Worm (Caenorhabditis elegans): Measurements from ENCODE around the gene clec-5.

clec-5 gene

ce11 chrIII:4890997-4891396 lies 7.6 kb upstream of the clec-5 start, which contains the start of gene F26F4.5:
TSS of gene F26F4.5 (minus strand) at chrIII:4891252.
- TF ChIP-seq ceh-36 (tag; optimal IDR thresholded peaks at IDR 0.05) (no peak), ama-1 (optimal IDR thresholded peaks at IDR 0.05) (no peak), tra-4 (tag; optimal IDR thresholded peaks at IDR 0.05) (no peak), tbx-11 (GFP tag; IDR thresholded peaks at IDR 0.05) (no peak), ceh-13 (GFP tag; optimal IDR thresholded peaks at IDR 0.05) (no peak), hnd-1 (tag; optimal IDR thresholded peaks at IDR 0.05) (no peak), sea-1 (GFP tag; conservative IDR thresholded peaks at IDR 0.05) (no peak), flt-1 (GFP tag; IDR thresholded peaks at IDR 0.05) (no peak), pes-1 (GFP tag; IDR thresholded peaks at IDR 0.05) (no peak), scrt-1 (GFP tag; IDR thresholded peaks at IDR 0.05) (no peak), ets-7 (tag; optimal IDR thresholded peaks at IDR 0.05) (no peak), hmg-4 (GFP tag; optimal IDR thresholded peaks at IDR 0.05) (no peak), aly-1 (tag; optimal IDR thresholded peaks at IDR 0.05) (no peak), B0310.2 (tag; optimal IDR thresholded peaks at IDR 0.05) (no peak), hmbx-1 (tag; optimal IDR thresholded peaks at IDR 0.05) (no peak), F13C5.2 (tag; optimal IDR thresholded peaks at IDR 0.05) (no peak), tbx-37 (GFP tag; conservative IDR thresholded peaks at IDR 0.05) (no peak)

DNA sequence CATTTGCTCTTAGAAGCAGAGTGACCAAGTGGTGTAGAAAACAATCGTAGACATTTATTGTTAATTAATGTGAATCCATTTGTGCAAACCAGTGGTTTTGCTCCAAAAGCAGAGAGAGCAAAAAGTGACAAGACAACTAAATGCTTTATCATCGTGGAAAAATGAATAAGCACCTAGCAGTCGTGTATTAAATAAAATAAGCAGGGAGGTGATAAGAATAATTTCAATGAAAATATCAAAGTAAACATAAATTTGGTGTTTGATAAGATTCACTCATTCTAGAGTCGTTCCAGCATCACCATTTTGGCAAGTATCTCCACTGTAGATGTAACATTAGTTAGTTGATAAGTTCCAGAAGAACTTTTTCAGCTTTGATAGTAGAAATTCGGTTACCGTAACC lies 3.9 kb upstream of the clec-5 start, which contains the start of gene clec-6:
clec-6 (minus strand) TSS at position 154 of the 400 bp plus-strand sequence.
- TF ChIP-seq hnd-1 (tag; optimal IDR thresholded peaks at IDR 0.05): no peak
- TF ChIP-seq sea-1 (GFP tag; conservative IDR thresholded peaks at IDR 0.05): no peak
- no peak for TF ChIP-seq aly-1 (tag; optimal IDR thresholded peaks at IDR 0.05)
- TF ChIP-seq F13C5.2 (tag; optimal IDR thresholded peaks at IDR 0.05): no peak
- TF ChIP-seq tra-4 (tag; optimal IDR thresholded peaks at IDR 0.05): no peak
- no peak for TF ChIP-seq ceh-36 (tag; optimal IDR thresholded peaks at IDR 0.05)

DNA sequence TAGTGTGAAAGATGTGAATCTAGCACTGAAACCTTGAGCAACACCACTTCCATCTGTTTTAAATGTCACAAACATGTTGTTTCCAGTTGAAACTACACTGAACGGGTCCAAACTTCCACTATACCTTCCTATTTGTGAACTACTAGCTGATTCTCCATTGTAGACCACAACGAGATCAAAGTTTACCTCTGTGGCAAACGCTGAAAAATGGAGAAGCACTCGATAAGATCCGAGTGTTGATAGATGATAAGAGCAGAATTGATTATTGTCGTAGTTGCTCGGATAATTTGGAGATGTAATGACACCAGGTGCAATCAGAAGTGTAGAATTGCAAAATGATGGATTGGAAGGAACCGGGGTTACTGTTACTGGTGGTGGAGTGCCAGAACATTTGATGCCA lies 1.5 kb downstream of the clec-5 start:
- TF ChIP-seq aly-1 (tag; optimal IDR thresholded peaks at IDR 0.05) (no peak), tbx-11 (GFP tag; IDR thresholded peaks at IDR 0.05) (no peak), hmg-4 (GFP tag; optimal IDR thresholded peaks at IDR 0.05) (no peak)

DNA sequence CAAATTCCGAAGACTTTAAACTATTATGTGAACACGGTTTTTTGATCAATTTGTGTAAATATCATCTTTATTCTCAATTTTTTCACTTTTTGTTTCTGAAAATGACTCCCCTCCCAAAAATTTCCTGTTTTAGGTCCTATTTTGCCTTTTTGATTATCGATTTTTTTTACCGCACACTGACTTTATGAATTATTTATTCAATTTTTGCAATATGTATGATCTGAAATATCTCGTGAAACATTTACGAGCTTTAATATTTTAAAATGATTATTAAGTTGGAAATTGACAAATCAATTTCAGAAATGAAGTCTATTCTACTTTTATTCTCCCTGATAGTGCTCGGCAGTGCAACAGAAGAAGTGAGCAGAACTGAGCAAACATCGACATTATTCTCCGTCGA lies 4.0 kb downstream of the clec-5 start, which contains the start of gene C35D10.1:
C35D10.1 (plus strand) TSS at position 301 of the 400 bp plus-strand sequence.
- TF ChIP-seq tra-4 (tag; optimal IDR thresholded peaks at IDR 0.05) (no peak), flt-1 (GFP tag; IDR thresholded peaks at IDR 0.05) (no peak), sea-1 (GFP tag; conservative IDR thresholded peaks at IDR 0.05) (no peak), aly-1 (tag; optimal IDR thresholded peaks at IDR 0.05) (no peak), B0310.2 (tag; optimal IDR thresholded peaks at IDR 0.05) (no peak), scrt-1 (GFP tag; IDR thresholded peaks at IDR 0.05) (no peak), hmbx-1 (tag; optimal IDR thresholded peaks at IDR 0.05) (no peak), ceh-13 (GFP tag; optimal IDR thresholded peaks at IDR 0.05) (no peak), tbx-37 (GFP tag; conservative IDR thresholded peaks at IDR 0.05) (no peak), hmg-4 (GFP tag; optimal IDR thresholded peaks at IDR 0.05) (no peak), F13C5.2 (tag; optimal IDR thresholded peaks at IDR 0.05) (no peak), tbx-11 (GFP tag; IDR thresholded peaks at IDR 0.05) (no peak), hnd-1 (tag; optimal IDR thresholded peaks at IDR 0.05) (no peak), pes-1 (GFP tag; IDR thresholded peaks at IDR 0.05) (no peak)

DNA sequence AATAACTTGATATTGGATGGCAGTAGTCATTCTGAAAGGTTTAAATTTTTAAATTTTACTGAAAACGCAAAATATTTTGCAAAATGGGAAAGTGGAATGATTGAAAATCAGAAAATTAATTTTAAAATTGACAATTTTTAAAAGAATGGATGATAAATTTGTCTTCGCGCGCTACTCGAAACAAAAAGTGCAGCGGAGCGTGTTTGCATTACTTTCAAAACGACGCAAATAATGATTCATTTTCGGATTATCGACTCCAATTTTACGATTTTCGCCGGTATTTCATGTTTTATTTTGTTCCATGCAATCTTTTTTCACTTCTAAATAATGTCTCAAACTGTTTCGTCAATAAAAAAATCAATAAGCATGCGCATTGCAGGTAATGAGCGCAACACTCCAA lies 5.1 kb downstream of the clec-5 start, which contains the start of the genes tost-1 and arx-6:
tost-1 (minus strand) TSS at position 31 of the 400 bp plus-strand sequence.
arx-6 (plus strand) TSS at position 378 of the 400 bp plus-strand sequence.
- TF ChIP-seq tbx-37 (GFP tag; conservative IDR thresholded peaks at IDR 0.05): no peak
- TF ChIP-seq hmg-4 (GFP tag; optimal IDR thresholded peaks at IDR 0.05): peak; percentile 35

DNA sequence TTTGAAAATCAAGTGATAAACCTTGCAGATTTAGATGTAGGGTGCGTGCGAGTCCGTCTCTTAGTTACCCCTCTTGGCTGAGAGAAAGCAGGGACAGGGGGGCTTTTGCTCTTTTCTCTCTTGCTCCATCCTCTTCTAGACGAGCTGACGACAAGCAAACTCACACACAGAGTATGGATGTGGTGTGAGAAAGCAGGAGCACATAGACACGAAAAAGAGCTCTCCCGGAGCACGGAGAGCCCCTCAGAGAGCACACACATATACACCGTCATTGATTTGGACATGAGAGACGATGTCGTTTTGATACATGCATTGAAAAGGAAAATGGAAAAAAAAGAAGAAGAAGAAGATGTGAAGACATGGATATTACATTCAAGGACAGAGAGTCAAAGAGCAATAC lies 7.7 kb downstream of the clec-5 start:
- TF ChIP-seq tbx-11 (GFP tag; IDR thresholded peaks at IDR 0.05) (no peak), pes-1 (GFP tag; IDR thresholded peaks at IDR 0.05) (no peak), hnd-1 (tag; optimal IDR thresholded peaks at IDR 0.05) (no peak), flt-1 (GFP tag; IDR thresholded peaks at IDR 0.05) (no peak), tbx-37 (GFP tag; conservative IDR thresholded peaks at IDR 0.05) (no peak), aly-1 (tag; optimal IDR thresholded peaks at IDR 0.05) (no peak), scrt-1 (GFP tag; IDR thresholded peaks at IDR 0.05) (no peak), ceh-36 (tag; optimal IDR thresholded peaks at IDR 0.05) (no peak), tra-4 (tag; optimal IDR thresholded peaks at IDR 0.05) (no peak), ceh-13 (GFP tag; optimal IDR thresholded peaks at IDR 0.05) (no peak), ets-7 (tag; optimal IDR thresholded peaks at IDR 0.05) (no peak), hmbx-1 (tag; optimal IDR thresholded peaks at IDR 0.05) (no peak), sea-1 (GFP tag; conservative IDR thresholded peaks at IDR 0.05) (no peak)

ce11 chrIII:4874671-4875070 lies 8.7 kb downstream of the clec-5 start, which contains the start of gene C35D10.12:
TSS of gene C35D10.12 (minus strand) at chrIII:4874771.
- no peak for TF ChIP-seq F13C5.2 (tag; optimal IDR thresholded peaks at IDR 0.05)
- no peak for TF ChIP-seq hmg-4 (GFP tag; optimal IDR thresholded peaks at IDR 0.05)
- no peak for TF ChIP-seq flt-1 (GFP tag; IDR thresholded peaks at IDR 0.05)
- TF ChIP-seq tbx-37 (GFP tag; conservative IDR thresholded peaks at IDR 0.05): no peak
- no peak for TF ChIP-seq hnd-1 (tag; optimal IDR thresholded peaks at IDR 0.05)
- TF ChIP-seq tra-4 (tag; optimal IDR thresholded peaks at IDR 0.05): no peak
- TF ChIP-seq ceh-13 (GFP tag; optimal IDR thresholded peaks at IDR 0.05): no peak
- TF ChIP-seq B0310.2 (tag; optimal IDR thresholded peaks at IDR 0.05): no peak
- TF ChIP-seq sea-1 (GFP tag; conservative IDR thresholded peaks at IDR 0.05): no peak
- TF ChIP-seq ets-7 (tag; optimal IDR thresholded peaks at IDR 0.05): no peak
- no peak for TF ChIP-seq scrt-1 (GFP tag; IDR thresholded peaks at IDR 0.05)
- no peak for TF ChIP-seq hmbx-1 (tag; optimal IDR thresholded peaks at IDR 0.05)
- no peak for TF ChIP-seq pes-1 (GFP tag; IDR thresholded peaks at IDR 0.05)
- TF ChIP-seq tbx-11 (GFP tag; IDR thresholded peaks at IDR 0.05): no peak
- TF ChIP-seq ama-1 (optimal IDR thresholded peaks at IDR 0.05): no peak
- no peak for TF ChIP-seq aly-1 (tag; optimal IDR thresholded peaks at IDR 0.05)
- no peak for TF ChIP-seq ceh-36 (tag; optimal IDR thresholded peaks at IDR 0.05)

- no peak for TF ChIP-seq pes-1 (GFP tag; IDR thresholded peaks at IDR 0.05)
- TF ChIP-seq ceh-13 (GFP tag; optimal IDR thresholded peaks at IDR 0.05): no peak
- no peak for TF ChIP-seq hmg-4 (GFP tag; optimal IDR thresholded peaks at IDR 0.05)
- no peak for TF ChIP-seq scrt-1 (GFP tag; IDR thresholded peaks at IDR 0.05)
- TF ChIP-seq tbx-11 (GFP tag; IDR thresholded peaks at IDR 0.05): no peak
- TF ChIP-seq B0310.2 (tag; optimal IDR thresholded peaks at IDR 0.05): no peak
- TF ChIP-seq ceh-36 (tag; optimal IDR thresholded peaks at IDR 0.05): no peak
- TF ChIP-seq ama-1 (optimal IDR thresholded peaks at IDR 0.05): no peak
- no peak for TF ChIP-seq F13C5.2 (tag; optimal IDR thresholded peaks at IDR 0.05)
Observed at ce11 chrIII:4873395-4873794, 10.0 kb downstream of the clec-5 start.
